Worm (Caenorhabditis elegans): ENCODE measurements around the gene F25G6.1.

DNA sequence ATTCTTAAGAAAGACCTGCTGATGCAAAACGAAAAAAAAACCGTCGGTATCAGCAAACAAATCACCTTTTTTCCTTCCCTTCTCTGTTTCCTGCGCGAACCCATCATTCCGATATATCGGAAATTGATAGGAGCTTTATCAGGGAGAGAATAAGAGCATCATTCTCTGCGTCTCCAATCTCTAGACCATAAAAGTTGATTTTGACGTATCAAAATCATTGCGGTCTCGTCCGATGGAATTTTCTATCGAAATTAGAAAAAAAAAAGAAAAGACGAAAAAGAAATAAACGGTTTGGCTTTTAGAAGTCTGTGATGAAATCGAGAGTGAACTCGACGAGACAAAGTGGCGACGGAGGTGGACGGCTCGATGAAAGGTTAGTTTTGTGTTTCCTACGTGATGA is 25.9 kb upstream of the F25G6.1 start, which contains the start of gene stdh-4:
- no peak for TF ChIP-seq unc-62 (GFP tag; optimal IDR thresholded peaks at IDR 0.05 in 1 of 2)
- no peak for TF ChIP-seq unc-62 (tag; optimal IDR thresholded peaks at IDR 0.05)
- TF ChIP-seq ceh-28 (tag; optimal IDR thresholded peaks at IDR 0.05) = no peak
- no peak for TF ChIP-seq hlh-11 (tag; optimal IDR thresholded peaks at IDR 0.05)
- TF ChIP-seq hlh-30 (tag; optimal IDR thresholded peaks at IDR 0.05; ENCODE audit: insufficient read depth) = no peak
- no peak for TF ChIP-seq ceh-44 (GFP tag; IDR thresholded peaks at IDR 0.05)
- TF ChIP-seq ces-1 (GFP tag; optimal IDR thresholded peaks at IDR 0.05) = no peak
